Fruit fly (Drosophila melanogaster) whole organism, wandering third instar larva: Measurements from ENCODE around the gene Hrs.

Source experiments
- Dif ChIP-seq: fragments of 200-275, 200-300 bp; sonication (Bioruptor generic); optimal IDR thresholded peaks from 2 replicates; lab custom pipeline; 2018; ENCODE audit warnings: missing biosample characterization, missing genetic modification characterization; ENCODE audit not compliant: partially characterized antibody
- HLH106 ChIP-seq: fragments of 200-800 bp; optimal IDR thresholded peaks from 3 replicates; lab custom pipeline; 2019; ENCODE audit warnings: missing biosample characterization, mild to moderate bottlenecking, missing genetic modification characterization, moderate library complexity
- Hr78 ChIP-seq: fragments of >200 bp; optimal IDR thresholded peaks from 2 replicates; lab custom pipeline; 2017; ENCODE audit warnings: missing biosample characterization, missing genetic modification characterization
- Mio ChIP-seq: sonication (Bioruptor generic); optimal IDR thresholded peaks from 2 replicates; lab custom pipeline; 2016; ENCODE audit warnings: missing biosample characterization, missing genetic modification characterization
- OdsH ChIP-seq: fragments of 200-800 bp; sonication (Bioruptor generic); optimal IDR thresholded peaks from 2 replicates; lab custom pipeline; 2016; ENCODE audit warnings: missing biosample characterization, mild to moderate bottlenecking, missing genetic modification characterization
- Rel ChIP-seq, 2 experiments: fragments of 200-800 bp; sonication (Bioruptor generic) in 1 of 2; optimal IDR thresholded peaks; 2 replicates in 1 of 2; 3 replicates in 1 of 2; lab custom pipeline; 2016 to 2019; ENCODE audit warnings: mild to moderate bottlenecking in 2 of 2, missing biosample characterization in 2 of 2, missing genetic modification characterization in 2 of 2, moderate library complexity in 1 of 2
- lola ChIP-seq: fragments of >200 bp; optimal IDR thresholded peaks from 2 replicates; lab custom pipeline; 2017; ENCODE audit warnings: missing biosample characterization, missing genetic modification characterization
- pan ChIP-seq: fragments of >200 bp; optimal IDR thresholded peaks from 2 replicates; lab custom pipeline; 2017
- psq ChIP-seq: fragments of 200-800 bp; sonication (Bioruptor generic); optimal IDR thresholded peaks from 3 replicates; lab custom pipeline; 2017; ENCODE audit warnings: missing biosample characterization, mild to moderate bottlenecking, missing genetic modification characterization, moderate library complexity
- tai ChIP-seq: sonication (Bioruptor generic); optimal IDR thresholded peaks from 2 replicates; lab custom pipeline; 2016; ENCODE audit warnings: missing biosample characterization, missing genetic modification characterization
- usp ChIP-seq: fragments of >200 bp; optimal IDR thresholded peaks from 2 replicates; lab custom pipeline; 2017; ENCODE audit warnings: missing biosample characterization, missing genetic modification characterization

dm6 chr2L:2752460-2753411, 12.9 kb downstream of the Hrs start, which contains the start of gene Pgk:
- peak; percentile 100 for TF ChIP-seq Dif (GFP tag; lab: Kevin White, UChicago)
- TF ChIP-seq HLH106 (tag; lab: Kevin White, UChicago): peak; percentile 59
- peak; percentile 20 for TF ChIP-seq OdsH (GFP tag; lab: Kevin White, UChicago)
- no peak for TF ChIP-seq Mio (GFP tag; lab: Kevin White, UChicago)
- TF ChIP-seq Hr78 (GFP tag; lab: Kevin White, UChicago): no peak
- no peak for TF ChIP-seq tai (GFP tag; lab: Kevin White, UChicago)
- peak; percentile 27 for TF ChIP-seq psq (GFP tag; lab: Kevin White, UChicago)
- no peak for TF ChIP-seq usp (GFP tag; lab: Kevin White, UChicago)
- TF ChIP-seq Rel (GFP tag; optimal IDR thresholded peaks at IDR 0.05; lab: Kevin White, UChicago): peak; percentile 66
- TF ChIP-seq Rel (tag; optimal IDR thresholded peaks at IDR 0.05; lab: Kevin White, UChicago): peak; percentile 63
- no peak for TF ChIP-seq lola
- no peak for TF ChIP-seq pan (lab: Kevin White, UChicago)
